Fruit fly (Drosophila melanogaster): ENCODE measurements around the gene eff.

The eff gene

DNA sequence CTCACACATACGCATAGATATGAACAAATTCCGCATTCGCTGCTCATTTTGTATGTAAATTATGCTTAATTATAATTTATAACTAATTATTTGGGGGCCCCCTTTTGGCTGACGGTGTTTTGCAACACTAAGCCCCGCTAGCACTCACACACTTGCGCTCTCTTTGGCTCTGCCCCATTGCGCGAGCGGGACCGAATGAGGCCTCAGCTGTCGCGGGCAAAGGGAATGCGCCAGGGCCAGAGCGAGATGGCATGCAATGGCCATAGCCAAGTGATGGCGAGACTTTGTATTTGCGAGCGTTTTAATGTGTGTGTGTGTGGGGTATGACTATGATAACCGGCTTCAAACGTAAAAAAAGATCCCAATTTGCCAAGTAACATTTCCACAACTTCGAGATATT lies 2.0 kb downstream of the eff start (continued):
- TF ChIP-seq CG11560 (tag; IDR thresholded peaks at IDR 0.05), result no peak
- no peak for TF ChIP-seq Dfd (GFP tag; optimal IDR thresholded peaks at IDR 0.05)
- no peak for TF ChIP-seq CG8290 (GFP tag; optimal IDR thresholded peaks at IDR 0.05)
- TF ChIP-seq CG8290 (tag; optimal IDR thresholded peaks at IDR 0.05), result peak in 1 of 2 experiments; percentile 87
- TF ChIP-seq gce (GFP tag; IDR thresholded peaks at IDR 0.05), result no peak
- TF ChIP-seq Oaz (GFP tag; IDR thresholded peaks at IDR 0.05), result no peak
- TF ChIP-seq esg (GFP tag; conservative IDR thresholded peaks at IDR 0.05), result no peak
- no peak for TF ChIP-seq ara (GFP tag; IDR thresholded peaks at IDR 0.05)
- no peak for TF ChIP-seq BtbVII (GFP tag; optimal IDR thresholded peaks at IDR 0.05)
- TF ChIP-seq Fer2 (tag; optimal IDR thresholded peaks at IDR 0.05), result no peak
- TF ChIP-seq slp2 (GFP tag; optimal IDR thresholded peaks at IDR 0.05), result no peak
- peak; percentile 68 for TF ChIP-seq NFAT (GFP tag; IDR thresholded peaks at IDR 0.05)
- TF ChIP-seq B-H1 (GFP tag; IDR thresholded peaks at IDR 0.05), result no peak; the same call in 2 of the 3 replicates
- TF ChIP-seq Atf3 (GFP tag; optimal IDR thresholded peaks at IDR 0.05), result no peak
- TF ChIP-seq kni (GFP tag; optimal IDR thresholded peaks at IDR 0.05), result peak; percentile 32
- no peak for TF ChIP-seq fd3F (GFP tag; optimal IDR thresholded peaks at IDR 0.05)
- TF ChIP-seq kay (GFP tag; optimal IDR thresholded peaks at IDR 0.05), result peak; percentile 51
- TF ChIP-seq CG31388 (GFP tag; optimal IDR thresholded peaks at IDR 0.05), result no peak
- TF ChIP-seq Sox102F (GFP tag; optimal IDR thresholded peaks at IDR 0.05), result no peak
- no peak for TF ChIP-seq eyg (GFP tag; optimal IDR thresholded peaks at IDR 0.05)
- no peak for TF ChIP-seq mam (GFP tag; optimal IDR thresholded peaks at IDR 0.05)
- TF ChIP-seq Ptx1 (GFP tag; IDR thresholded peaks at IDR 0.05), result peak; percentile 17; the same call in 1 of the 2 replicates
- TF ChIP-seq CG30403 (GFP tag; optimal IDR thresholded peaks at IDR 0.05), result no peak
- TF ChIP-seq tx (GFP tag; optimal IDR thresholded peaks at IDR 0.05), result no peak
- no peak for TF ChIP-seq Gsc (GFP tag; IDR thresholded peaks at IDR 0.05)
- 0 out of 2 replicates have a peak, but pooled peaks have one; percentile 25 for TF ChIP-seq CG5953 (GFP tag; IDR thresholded peaks at IDR 0.05)
- no peak for TF ChIP-seq Xbp1 (GFP tag; optimal IDR thresholded peaks at IDR 0.05)
- TF ChIP-seq Xrp1 (GFP tag; IDR thresholded peaks at IDR 0.05), result no peak; the same call in 1 of the 2 replicates
- peak; percentile 70 for TF ChIP-seq CG13894 (tag; optimal IDR thresholded peaks at IDR 0.05)
- TF ChIP-seq run (tag; optimal IDR thresholded peaks at IDR 0.05), result no peak
- no peak for TF ChIP-seq NC2α (GFP tag; optimal IDR thresholded peaks at IDR 0.05)
- no peak for TF ChIP-seq stc (GFP tag; IDR thresholded peaks at IDR 0.05)
- peak; percentile 41; the same call in 1 of the 2 replicates for TF ChIP-seq amos (GFP tag; IDR thresholded peaks at IDR 0.05; ENCODE audit: partially characterized antibody)
- TF ChIP-seq z (GFP tag; IDR thresholded peaks at IDR 0.05), result no peak
- TF ChIP-seq Bgb (GFP tag; IDR thresholded peaks at IDR 0.05; ENCODE audit: partially characterized antibody), result peak; percentile 32; the same call in 1 of the 2 replicates
- no peak for TF ChIP-seq CG31365 (tag; optimal IDR thresholded peaks at IDR 0.05)
- peak; percentile 16; the same call in 1 of the 2 replicates for TF ChIP-seq lmd (GFP tag; IDR thresholded peaks at IDR 0.05)
- peak; percentile 89 for TF ChIP-seq Awh (GFP tag; IDR thresholded peaks at IDR 0.05)
- TF ChIP-seq CG12299 (tag; optimal IDR thresholded peaks at IDR 0.05), result peak; percentile 52
- no peak for TF ChIP-seq Sin3A (optimal IDR thresholded peaks at IDR 0.05)
- no peak for TF ChIP-seq CG3065 (GFP tag; optimal IDR thresholded peaks at IDR 0.05)
- peak; percentile 28; the same call in 1 of the 2 replicates for TF ChIP-seq unc-4 (GFP tag; IDR thresholded peaks at IDR 0.05; ENCODE audit: partially characterized antibody)
- no peak for TF ChIP-seq CTCF (GFP tag; optimal IDR thresholded peaks at IDR 0.05)
- no peak for TF ChIP-seq cwo (GFP tag; optimal IDR thresholded peaks at IDR 0.05)
- no peak for TF ChIP-seq Kr (GFP tag; optimal IDR thresholded peaks at IDR 0.05)
- TF ChIP-seq CG33557 (GFP tag; optimal IDR thresholded peaks at IDR 0.05), result no peak
- no peak for TF ChIP-seq scrt (GFP tag; optimal IDR thresholded peaks at IDR 0.05)
- TF ChIP-seq CG7372 (GFP tag; IDR thresholded peaks at IDR 0.05), result no peak
- no peak for TF ChIP-seq CG5245 (GFP tag; optimal IDR thresholded peaks at IDR 0.05)
- peak; percentile 2 for TF ChIP-seq grau (tag; optimal IDR thresholded peaks at IDR 0.05)
- TF ChIP-seq hbn (GFP tag; IDR thresholded peaks at IDR 0.05; ENCODE audit: partially characterized antibody), result peak; percentile 20; the same call in 1 of the 2 replicates
- TF ChIP-seq ssp (GFP tag; IDR thresholded peaks at IDR 0.05), result no peak
- no peak for TF ChIP-seq gcm2 (GFP tag; optimal IDR thresholded peaks at IDR 0.05)

Data from whole organism, embryonic.